Worm (Caenorhabditis elegans): ENCODE data around the gene gen-1.

The gen-1 gene

ce11 chrIII:6268061-6268460 is 20.1 kb upstream of the gen-1 start, which contains the start of gene srg-7:
Gene srg-7 (minus strand): TSS chrIII:6268161.
- TF ChIP-seq mab-5 (tag; optimal IDR thresholded peaks at IDR 0.05) (no peak), ama-1 (optimal IDR thresholded peaks at IDR 0.05) (no peak), gmeb-1 (tag; optimal IDR thresholded peaks at IDR 0.05) (no peak), Y55F3AM.14 (GFP tag; optimal IDR thresholded peaks at IDR 0.05) (no peak)

DNA sequence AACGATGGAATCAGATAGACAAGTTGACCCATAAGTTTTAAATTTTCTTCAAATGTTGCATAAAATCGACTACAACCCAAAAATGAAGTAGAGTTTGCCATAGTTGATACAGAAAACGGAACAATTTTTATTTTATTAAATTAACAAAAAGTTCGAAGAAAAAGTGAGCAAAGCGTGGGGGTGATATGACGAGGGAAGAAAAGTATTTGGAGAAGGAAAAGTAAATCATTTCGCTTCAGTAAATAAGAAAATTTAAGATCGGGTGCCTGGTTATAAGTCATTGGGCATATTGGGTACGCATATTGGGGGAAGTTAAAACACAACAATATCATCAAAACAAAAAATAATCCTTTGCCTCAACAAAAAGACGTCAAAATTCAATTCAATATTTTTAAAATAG is 18.0 kb upstream of the gen-1 start, which contains the start of gene srg-6:
Gene srg-6, minus strand, starts transcription at position 101 of the 400 bp plus-strand sequence.
- TF ChIP-seq nhr-23 (tag; optimal IDR thresholded peaks at IDR 0.05) (no peak), nhr-129 (tag; optimal IDR thresholded peaks at IDR 0.05) (no peak), gmeb-1 (tag; optimal IDR thresholded peaks at IDR 0.05) (no peak), lin-11 (tag; optimal IDR thresholded peaks at IDR 0.05) (no peak), elt-3 (tag; optimal IDR thresholded peaks at IDR 0.05) (no peak), nhr-77 (tag; optimal IDR thresholded peaks at IDR 0.05) (no peak), mab-5 (tag; optimal IDR thresholded peaks at IDR 0.05) (no peak), mbf-1 (tag; optimal IDR thresholded peaks at IDR 0.05) (no peak), nhr-11 (tag; optimal IDR thresholded peaks at IDR 0.05) (no peak), sem-4 (tag; optimal IDR thresholded peaks at IDR 0.05) (no peak), nhr-10 (tag; optimal IDR thresholded peaks at IDR 0.05) (no peak), crh-2 (tag; optimal IDR thresholded peaks at IDR 0.05) (no peak), unc-39 (tag; optimal IDR thresholded peaks at IDR 0.05) (no peak), aly-2 (tag; optimal IDR thresholded peaks at IDR 0.05) (no peak), unc-55 (GFP tag; optimal IDR thresholded peaks at IDR 0.05) (no peak), nhr-237 (tag; optimal IDR thresholded peaks at IDR 0.05) (no peak), ztf-1 (GFP tag; conservative IDR thresholded peaks at IDR 0.05) (no peak), ama-1 (optimal IDR thresholded peaks at IDR 0.05) (no peak)

DNA sequence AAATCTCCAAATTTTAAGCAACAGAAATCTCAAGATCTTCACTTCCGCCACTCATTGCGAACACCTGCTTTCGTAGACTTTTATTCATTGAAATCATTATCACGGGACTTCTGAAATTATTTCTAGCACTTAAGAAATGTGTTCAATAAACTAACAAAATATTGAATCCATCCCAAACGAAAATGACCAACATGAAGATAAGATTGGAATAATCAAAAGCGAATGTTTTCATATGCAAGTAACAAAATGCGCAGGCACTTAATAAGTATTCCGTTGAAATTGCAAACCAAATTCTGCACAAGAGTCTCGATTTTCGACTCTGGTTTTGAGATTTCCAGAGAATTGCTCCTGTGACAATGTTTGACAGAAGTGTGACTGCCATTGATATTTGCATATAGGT is 16.5 kb upstream of the gen-1 start, which contains the start of gene srg-5:
Gene srg-5, minus strand, starts transcription at position 101 of the 400 bp plus-strand sequence.
- TF ChIP-seq nhr-11 (tag; optimal IDR thresholded peaks at IDR 0.05) (no peak), nhr-21 (tag; optimal IDR thresholded peaks at IDR 0.05) (no peak), lin-13 (GFP tag; optimal IDR thresholded peaks at IDR 0.05) (no peak), C34F6.9 (tag; optimal IDR thresholded peaks at IDR 0.05) (no peak), egl-27 (tag; optimal IDR thresholded peaks at IDR 0.05) (no peak), unc-39 (tag; optimal IDR thresholded peaks at IDR 0.05) (no peak), snpc-4 (tag; optimal IDR thresholded peaks at IDR 0.05) (no peak), lin-11 (tag; optimal IDR thresholded peaks at IDR 0.05) (no peak), lsy-2 (tag; optimal IDR thresholded peaks at IDR 0.05) (no peak), nhr-10 (tag; optimal IDR thresholded peaks at IDR 0.05) (no peak), ztf-11 (tag; optimal IDR thresholded peaks at IDR 0.05) (no peak), elt-3 (tag; optimal IDR thresholded peaks at IDR 0.05) (no peak)

DNA sequence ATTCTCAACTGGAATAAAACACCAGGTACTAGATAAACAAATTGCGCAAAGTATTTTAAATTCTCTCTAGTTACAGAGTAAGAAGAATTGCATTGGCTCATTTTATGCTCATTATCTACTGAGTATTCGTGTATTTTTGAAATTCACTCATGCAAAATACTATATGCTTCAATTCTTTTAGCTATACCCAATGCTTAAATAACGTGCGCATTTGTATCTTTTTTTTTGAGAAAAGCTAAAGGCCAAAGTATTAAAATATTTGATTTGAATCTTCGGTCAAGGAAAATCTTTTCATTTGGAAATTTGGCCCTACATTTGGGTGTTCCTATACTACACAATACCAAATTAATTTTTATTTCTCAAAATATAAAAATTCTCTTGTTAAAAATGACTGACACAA is 14.0 kb upstream of the gen-1 start, which contains the start of gene srg-4:
Gene srg-4, minus strand, starts transcription at position 101 of the 400 bp plus-strand sequence.
- TF ChIP-seq ztf-4 (tag; optimal IDR thresholded peaks at IDR 0.05) (no peak), lin-11 (tag; optimal IDR thresholded peaks at IDR 0.05) (no peak), ceh-16 (tag; optimal IDR thresholded peaks at IDR 0.05) (no peak), nhr-23 (tag; optimal IDR thresholded peaks at IDR 0.05) (no peak), blmp-1 (tag; optimal IDR thresholded peaks at IDR 0.05; ENCODE audit: insufficient read depth) (no peak), mbf-1 (tag; optimal IDR thresholded peaks at IDR 0.05) (no peak), nhr-237 (tag; optimal IDR thresholded peaks at IDR 0.05) (no peak), nhr-25 (tag; optimal IDR thresholded peaks at IDR 0.05) (no peak), ZK546.5 (tag; optimal IDR thresholded peaks at IDR 0.05) (no peak), fos-1 (tag; optimal IDR thresholded peaks at IDR 0.05) (no peak), C34F6.9 (tag; optimal IDR thresholded peaks at IDR 0.05) (no peak), F13H6.1 (tag; optimal IDR thresholded peaks at IDR 0.05) (no peak), nhr-129 (tag; optimal IDR thresholded peaks at IDR 0.05) (no peak), nhr-12 (tag; optimal IDR thresholded peaks at IDR 0.05) (no peak), elt-3 (tag; optimal IDR thresholded peaks at IDR 0.05) (no peak), lsy-2 (tag; optimal IDR thresholded peaks at IDR 0.05) (no peak), crh-2 (tag; optimal IDR thresholded peaks at IDR 0.05) (no peak), nhr-10 (tag; optimal IDR thresholded peaks at IDR 0.05) (no peak), R02D3.7 (tag; optimal IDR thresholded peaks at IDR 0.05) (no peak)

DNA sequence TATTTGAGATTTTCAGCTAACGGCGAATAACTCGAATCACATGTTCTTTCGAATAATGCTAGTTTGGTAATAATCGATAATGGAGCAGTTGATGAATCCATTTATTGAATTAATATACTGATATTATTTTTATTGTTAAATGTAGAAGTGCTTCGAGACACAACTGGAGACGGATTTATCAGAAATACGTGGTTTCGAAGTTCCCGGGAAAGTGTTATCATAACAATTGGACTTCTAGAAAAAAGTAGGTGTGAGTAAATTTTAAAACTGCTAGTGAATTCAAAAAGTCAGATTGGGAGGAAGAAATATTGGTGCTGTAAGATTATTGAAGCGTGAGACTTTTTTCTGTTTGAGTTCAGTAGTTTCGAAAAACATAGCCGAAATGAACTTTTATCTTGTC is 12.2 kb upstream of the gen-1 start, which contains the start of gene srg-2:
Gene srg-2, minus strand, starts transcription at position 101 of the 400 bp plus-strand sequence.
- no peak for TF ChIP-seq peb-1 (tag; optimal IDR thresholded peaks at IDR 0.05)
- TF ChIP-seq unc-62 (GFP tag; optimal IDR thresholded peaks at IDR 0.05), result no peak
